Fruit fly (Drosophila melanogaster) whole organism, embryonic: ENCODE data around the gene p24-1.

ENCODE experiments used
- Aef1 ChIP-seq: fragments of 200-800 bp; sonication (Bioruptor generic); IDR thresholded peaks from 3 replicates; pipeline ENCODE4 v1.3.6; 2022; ENCODE audit warnings: missing biosample characterization, missing genetic modification characterization
- BtbVII ChIP-seq: fragments of 200-800 bp; sonication (Bioruptor generic); optimal IDR thresholded peaks from 3 replicates; lab custom pipeline; 2017; ENCODE audit warnings: missing biosample characterization, mild to moderate bottlenecking, missing genetic modification characterization
- C15 ChIP-seq: fragments of 200-800 bp; sonication (Bioruptor generic); IDR thresholded peaks from 3 replicates; pipeline ENCODE4 v1.3.6; 2022; ENCODE audit warnings: missing biosample characterization, missing genetic modification characterization
- CG10267 ChIP-seq: fragments of 200-800 bp; sonication (Bioruptor generic); optimal IDR thresholded peaks from 2 replicates; lab custom pipeline; 2018; ENCODE audit warnings: missing biosample characterization, mild to moderate bottlenecking, missing genetic modification characterization, moderate library complexity
- CG11456 ChIP-seq: fragments of 200-800 bp; sonication (Bioruptor generic); IDR thresholded peaks from 3 replicates; pipeline ENCODE4 v1.3.6; 2022; ENCODE audit warnings: missing biosample characterization, missing genetic modification characterization
- CG12104 ChIP-seq: fragments of 200-800 bp; sonication (Bioruptor generic); optimal IDR thresholded peaks from 3 replicates; lab custom pipeline; 2016; ENCODE audit warnings: missing biosample characterization, missing genetic modification characterization
- CG12236 ChIP-seq: fragments of 200-800 bp; sonication (Bioruptor generic); optimal IDR thresholded peaks from 2 replicates; lab custom pipeline; 2016; ENCODE audit warnings: missing biosample characterization, missing genetic modification characterization
- CG14050 ChIP-seq: fragments of 200-800 bp; sonication (Bioruptor generic); IDR thresholded peaks from 3 replicates; pipeline ENCODE4 v1.3.6; 2022; ENCODE audit warnings: missing biosample characterization, missing genetic modification characterization
- CG17328 ChIP-seq: fragments of 200-800 bp; sonication (Bioruptor generic); IDR thresholded peaks from 2 replicates; pipeline ENCODE4 v1.3.6; 2022; ENCODE audit warnings: missing biosample characterization, missing genetic modification characterization
- CG17829 ChIP-seq: fragments of 200-800 bp; optimal IDR thresholded peaks from 2 replicates; lab custom pipeline; 2019; ENCODE audit warnings: missing biosample characterization, mild to moderate bottlenecking, missing genetic modification characterization, moderate library complexity
- CG2116 ChIP-seq: fragments of 200-800 bp; sonication (Bioruptor generic); optimal IDR thresholded peaks from 3 replicates; lab custom pipeline; 2018; ENCODE audit warnings: missing biosample characterization, mild to moderate bottlenecking, missing genetic modification characterization
- CG31388 ChIP-seq: fragments of 200-800 bp; sonication (Bioruptor generic); optimal IDR thresholded peaks from 2 replicates; lab custom pipeline; 2016; ENCODE audit warnings: missing biosample characterization, missing genetic modification characterization
- CG3838 ChIP-seq: fragments of 200-800 bp; sonication (Bioruptor generic); optimal IDR thresholded peaks from 3 replicates; lab custom pipeline; 2016; ENCODE audit warnings: missing biosample characterization, missing genetic modification characterization
- CG3847 ChIP-seq: fragments of 200-800 bp; sonication (Bioruptor generic); IDR thresholded peaks from 2 replicates; pipeline ENCODE4 v1.3.6; 2022; ENCODE audit warnings: missing biosample characterization, missing genetic modification characterization
- CG5245 ChIP-seq: fragments of 200-800 bp; sonication (Bioruptor generic); optimal IDR thresholded peaks from 3 replicates; lab custom pipeline; 2016; ENCODE audit warnings: missing biosample characterization, missing genetic modification characterization
- CG5953 ChIP-seq: fragments of 200-800 bp; sonication (Bioruptor generic); IDR thresholded peaks from 2 replicates; pipeline ENCODE4 v1.3.6; 2022; ENCODE audit warnings: missing biosample characterization, missing genetic modification characterization
- CG6175 ChIP-seq: fragments of 200-800 bp; sonication (Bioruptor generic); IDR thresholded peaks from 3 replicates; pipeline ENCODE4 v1.3.6; 2022; ENCODE audit warnings: missing biosample characterization, missing genetic modification characterization
- CG6689 ChIP-seq: fragments of 200-800 bp; sonication (Bioruptor generic); IDR thresholded peaks from 2 replicates; pipeline ENCODE4 v1.3.6; 2022; ENCODE audit warnings: missing biosample characterization, missing genetic modification characterization
- CG7271 ChIP-seq: fragments of 200-800 bp; sonication (Bioruptor generic); optimal IDR thresholded peaks from 2 replicates; lab custom pipeline; 2018; ENCODE audit warnings: missing biosample characterization, mild to moderate bottlenecking, missing genetic modification characterization, moderate library complexity
- CG8290 ChIP-seq, 3 experiments: fragments of 200-800 bp; sonication (Bioruptor generic); optimal IDR thresholded peaks; 2 replicates each; lab custom pipeline; 2016 to 2019; ENCODE audit warnings: missing biosample characterization in 3 of 3, missing genetic modification characterization in 3 of 3, mild to moderate bottlenecking in 2 of 3, moderate library complexity in 1 of 3
- CG9727 ChIP-seq: fragments of 200-800 bp; sonication (Bioruptor generic); optimal IDR thresholded peaks from 3 replicates; lab custom pipeline; 2017; ENCODE audit warnings: missing biosample characterization, mild to moderate bottlenecking, missing genetic modification characterization
- Camta ChIP-seq: fragments of 200-800 bp; sonication (Bioruptor generic); optimal IDR thresholded peaks from 2 replicates; lab custom pipeline; 2016; ENCODE audit warnings: missing biosample characterization, missing genetic modification characterization
- D ChIP-seq, 2 experiments: fragments of 200-800 bp in 1 of 2; fragments of >200 bp in 1 of 2; sonication (Bioruptor generic) in 1 of 2; optimal IDR thresholded peaks; 2 replicates in 1 of 2; 3 replicates in 1 of 2; lab custom pipeline; 2017; ENCODE audit warnings: mild to moderate bottlenecking in 1 of 2, missing biosample characterization in 1 of 2, missing genetic modification characterization in 1 of 2, missing genetic modification reagents in 1 of 2
- Dp ChIP-seq: fragments of 200-800 bp; sonication (Bioruptor generic); optimal IDR thresholded peaks from 2 replicates; lab custom pipeline; 2018; ENCODE audit warnings: missing biosample characterization, mild to moderate bottlenecking, missing genetic modification characterization, moderate library complexity
- Dref ChIP-seq: fragments of 200-800 bp; sonication (Bioruptor generic); IDR thresholded peaks from 2 replicates; pipeline ENCODE4 v1.3.6; 2022; ENCODE audit warnings: missing biosample characterization, missing genetic modification characterization
- Drgx ChIP-seq: fragments of 200-800 bp; sonication (Bioruptor generic); IDR thresholded peaks from 2 replicates; pipeline ENCODE4 v1.3.6; 2022; ENCODE audit warnings: missing biosample characterization, missing genetic modification characterization
- E2f2 ChIP-seq: fragments of 200-800 bp; sonication (Bioruptor generic); IDR thresholded peaks from 2 replicates; pipeline ENCODE4 v1.3.6; 2022; ENCODE audit warnings: missing biosample characterization, missing genetic modification characterization
- ERR ChIP-seq: fragments of 200-800 bp; sonication (Bioruptor generic); optimal IDR thresholded peaks from 2 replicates; lab custom pipeline; 2016; ENCODE audit warnings: missing biosample characterization, missing genetic modification characterization
- Hr39 ChIP-seq: fragments of >200 bp; optimal IDR thresholded peaks from 2 replicates; lab custom pipeline; 2017
- Med ChIP-seq: fragments of 200-800 bp; sonication (Bioruptor generic); peaks from one replicate; lab custom pipeline; 2016; ENCODE audit warnings: missing biosample characterization, missing genetic modification characterization, mild to moderate bottlenecking, inconsistent platforms, moderate library complexity
- Nf-YB ChIP-seq: fragments of 200-800 bp; sonication (Bioruptor generic); optimal IDR thresholded peaks from 3 replicates; lab custom pipeline; 2019; ENCODE audit warnings: missing biosample characterization, mild to moderate bottlenecking, missing genetic modification characterization, moderate library complexity
- Sox100B ChIP-seq: fragments of 200-800 bp; sonication (Bioruptor generic); optimal IDR thresholded peaks from 3 replicates; lab custom pipeline; 2018; ENCODE audit warnings: missing biosample characterization, mild to moderate bottlenecking, missing genetic modification characterization
- jing ChIP-seq: fragments of 200-800 bp; sonication (Bioruptor generic); optimal IDR thresholded peaks from 2 replicates; lab custom pipeline; 2018; ENCODE audit warnings: missing biosample characterization, mild to moderate bottlenecking, missing genetic modification characterization
- mirr ChIP-seq: fragments of 200-800 bp; sonication (Bioruptor generic); optimal IDR thresholded peaks from 3 replicates; lab custom pipeline; 2018; ENCODE audit warnings: missing biosample characterization, mild to moderate bottlenecking, missing genetic modification characterization
- mld ChIP-seq: fragments of 200-800 bp; sonication (Bioruptor generic); IDR thresholded peaks from 3 replicates; pipeline ENCODE4 v1.3.6; 2022; ENCODE audit warnings: missing biosample characterization, missing genetic modification characterization; ENCODE audit not compliant: partially characterized antibody
- pan ChIP-seq, 4 experiments: fragments of >200 bp in 3 of 4; fragments of 200-800 bp in 1 of 4; sonication (Bioruptor generic) in 1 of 4; optimal IDR thresholded peaks in 3 of 4; IDR thresholded peaks in 1 of 4; 2 replicates each; pipeline versions ENCODE4 v1.3.6 to Lab custom; 2017 to 2022; ENCODE audit warnings: missing biosample characterization in 2 of 4, missing genetic modification characterization in 2 of 4, mixed read lengths in 1 of 4
- row ChIP-seq: fragments of 200-800 bp; sonication (Bioruptor generic); IDR thresholded peaks from 3 replicates; pipeline ENCODE4 v1.3.6; 2022; ENCODE audit warnings: missing biosample characterization, missing genetic modification characterization
- sd ChIP-seq: fragments of 200-800 bp; sonication (Bioruptor generic); optimal IDR thresholded peaks from 3 replicates; lab custom pipeline; 2018; ENCODE audit warnings: missing biosample characterization, mild to moderate bottlenecking, missing genetic modification characterization, moderate library complexity
- sens ChIP-seq: fragments of 200-800 bp; sonication (Bioruptor generic); peaks from one replicate; lab custom pipeline; 2016; ENCODE audit warnings: missing biosample characterization, missing genetic modification characterization
- sens-2 ChIP-seq: fragments of 200-800 bp; sonication (Bioruptor generic); IDR thresholded peaks from 2 replicates; pipeline ENCODE4 v1.3.6; 2022; ENCODE audit warnings: missing biosample characterization, missing genetic modification characterization
- tap ChIP-seq: fragments of 200-800 bp; optimal IDR thresholded peaks from 3 replicates; lab custom pipeline; 2019; ENCODE audit warnings: missing biosample characterization, mild to moderate bottlenecking, missing genetic modification characterization, moderate library complexity
- vfl ChIP-seq: fragments of 200-800 bp; sonication (Bioruptor generic); optimal IDR thresholded peaks from 2 replicates; lab custom pipeline; 2016; ENCODE audit warnings: missing biosample characterization, missing genetic modification characterization
- vvl ChIP-seq: fragments of 200-800 bp; sonication (Bioruptor generic); IDR thresholded peaks from 2 replicates; pipeline ENCODE4 v1.3.6; 2022; ENCODE audit warnings: missing biosample characterization, missing genetic modification characterization

The p24-1 gene

DNA sequence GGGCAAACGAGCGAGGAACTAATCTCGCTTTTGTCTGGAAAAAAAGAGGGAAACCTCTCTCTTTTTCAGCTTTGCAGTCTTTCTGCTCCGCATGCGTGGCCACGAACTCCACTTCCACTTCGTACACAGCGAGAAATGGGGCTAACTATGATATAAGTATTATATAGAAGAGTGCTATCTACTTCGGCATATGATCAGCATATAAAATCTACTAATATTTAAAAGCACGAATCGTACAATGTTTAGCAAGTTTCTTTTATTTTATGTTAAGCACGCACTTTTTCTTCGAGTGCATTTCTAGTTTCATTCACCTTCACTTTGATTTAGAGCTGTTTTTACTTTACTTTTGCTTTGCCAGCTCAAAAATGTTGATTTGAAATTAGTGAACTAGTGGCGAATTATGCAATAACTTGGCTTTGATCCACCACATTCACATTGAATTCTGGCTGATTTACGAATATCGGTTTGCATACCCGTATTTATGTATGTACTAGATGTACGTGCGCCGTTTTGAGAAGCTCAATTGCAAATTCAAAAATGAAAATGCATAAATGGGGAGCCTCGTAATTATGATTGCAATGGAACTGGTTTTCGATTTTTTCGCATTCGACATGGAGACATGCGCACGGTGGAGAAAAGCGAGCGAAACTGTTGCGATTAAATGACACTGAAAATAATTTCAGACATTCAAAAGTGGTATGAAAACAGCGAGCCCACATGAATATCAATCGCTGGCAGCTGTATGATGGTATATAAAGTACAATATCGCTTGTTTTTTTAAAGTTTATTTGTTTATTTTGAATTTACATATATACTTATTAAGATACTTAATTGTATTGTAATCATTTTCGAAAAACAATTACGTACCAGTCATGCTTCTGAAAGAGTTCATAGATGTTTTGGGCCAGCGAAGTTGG is 5.5 kb upstream of the p24-1 start (continued):
- TF ChIP-seq D (optimal IDR thresholded peaks at IDR 0.05; lab: Kevin White, UChicago): no peak
- peak; percentile 73 for TF ChIP-seq D (GFP tag; optimal IDR thresholded peaks at IDR 0.05; lab: Kevin White, UChicago)
- peak; percentile 34; the same call in 1 of the 2 replicates for TF ChIP-seq CG3847
- no peak for TF ChIP-seq CG5953 (GFP tag; lab: Robert Waterston, UW)
- peak; percentile 16 for TF ChIP-seq CG2116
- peak; percentile 44 for TF ChIP-seq ERR (GFP tag; lab: Kevin White, UChicago)
- peak; percentile 34 for TF ChIP-seq Nf-YB (GFP tag; lab: Kevin White, UChicago)
- TF ChIP-seq CG6175 (GFP tag; lab: Robert Waterston, UW): peak; percentile 27; the same call in 1 of the 3 replicates
- peak; percentile 81 for TF ChIP-seq Camta (GFP tag; lab: Kevin White, UChicago)
- peak; percentile 34; the same call in 1 of the 3 replicates for TF ChIP-seq Aef1 (GFP tag; lab: Robert Waterston, UW)
- no peak for TF ChIP-seq CG3838
- TF ChIP-seq CG31388 (GFP tag; lab: Kevin White, UChicago): peak; percentile 27
- TF ChIP-seq, all 482 proteins: peak for 330

DNA sequence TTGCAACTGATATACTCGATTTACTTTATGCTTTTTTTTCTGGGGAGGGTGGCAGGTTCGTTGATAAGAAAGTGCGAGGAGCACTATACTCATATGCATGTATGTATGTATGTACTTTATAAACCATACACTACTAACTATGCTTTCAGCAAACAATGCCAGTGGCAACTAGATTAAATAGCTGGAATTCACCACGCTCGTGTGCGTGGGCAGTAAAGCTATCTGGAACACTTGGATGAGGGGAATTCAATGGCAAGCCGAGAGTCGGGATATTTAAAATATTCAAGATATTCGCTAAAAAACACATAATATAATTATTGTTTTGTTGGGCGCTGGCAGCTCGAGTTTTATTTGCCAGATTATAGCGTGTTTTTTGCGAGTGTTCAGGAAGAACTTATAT is 4.5 kb upstream of the p24-1 start:
- peak; percentile 40 for TF ChIP-seq E2f2 (GFP tag; lab: Robert Waterston, UW)
- no peak for TF ChIP-seq Aef1 (GFP tag; lab: Robert Waterston, UW)
- TF ChIP-seq mirr (GFP tag; lab: Kevin White, UChicago): peak; percentile 4
- peak; percentile 58 for TF ChIP-seq Med (GFP tag; lab: Kevin White, UChicago)
- TF ChIP-seq sd (tag; lab: Kevin White, UChicago): peak; percentile 16
- TF ChIP-seq Dp: peak; percentile 12
- TF ChIP-seq Drgx (GFP tag; lab: Robert Waterston, UW): peak; percentile 39; the same call in 1 of the 2 replicates
- TF ChIP-seq CG11456 (GFP tag; lab: Robert Waterston, UW): no peak

DNA sequence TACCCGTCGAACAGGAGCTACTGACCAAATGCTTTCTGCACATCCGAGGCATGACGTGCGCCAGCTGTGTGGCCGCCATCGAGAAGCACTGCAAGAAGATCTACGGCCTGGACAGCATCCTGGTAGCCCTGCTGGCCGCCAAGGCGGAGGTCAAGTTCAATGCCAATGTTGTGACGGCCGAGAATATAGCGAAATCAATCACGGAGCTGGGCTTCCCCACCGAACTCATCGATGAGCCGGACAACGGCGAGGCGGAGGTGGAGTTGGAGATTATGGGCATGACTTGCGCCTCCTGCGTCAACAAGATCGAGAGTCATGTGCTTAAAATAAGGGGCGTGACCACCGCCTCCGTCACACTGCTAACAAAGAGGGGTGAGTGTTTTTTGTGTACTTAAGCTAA is 3.6 kb upstream of the p24-1 start:
- no peak for TF ChIP-seq CG12236 (GFP tag; lab: Kevin White, UChicago)
- TF ChIP-seq C15 (GFP tag; lab: Robert Waterston, UW): no peak
- TF ChIP-seq Hr39 (lab: Kevin White, UChicago): no peak
- TF ChIP-seq sens: peak; percentile 20

DNA sequence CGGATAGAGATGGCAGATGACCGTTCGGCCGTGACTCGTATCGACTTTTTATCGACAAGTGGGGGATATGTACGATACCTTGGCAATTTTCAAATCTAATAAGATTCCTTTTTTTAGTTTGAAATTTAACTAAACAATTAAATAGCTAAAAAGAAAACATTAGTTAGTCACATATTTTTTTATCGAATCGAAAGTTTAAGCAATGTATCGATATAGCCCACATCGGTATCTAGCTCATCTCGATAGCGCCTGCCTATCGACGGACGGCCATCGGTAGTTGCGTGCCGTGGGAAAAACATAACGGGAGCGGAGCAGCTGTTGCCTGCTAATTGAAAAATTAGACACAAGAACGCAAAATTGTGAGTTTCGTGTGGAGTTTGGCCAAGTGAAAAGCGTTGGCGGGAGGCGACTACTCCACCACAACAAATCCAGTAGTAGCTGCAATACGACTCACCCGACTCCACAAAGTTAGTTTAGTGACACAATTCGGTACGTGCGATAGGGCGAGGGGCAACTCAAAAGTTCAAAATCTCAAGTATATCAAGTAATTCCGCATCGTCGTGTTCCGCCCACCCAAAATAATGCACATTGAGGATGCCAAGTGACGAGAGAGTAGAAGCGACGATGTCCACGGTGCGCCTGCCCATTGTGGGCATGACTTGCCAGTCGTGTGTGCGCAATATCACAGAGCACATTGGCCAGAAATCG is 2.6 kb upstream of the p24-1 start, which contains the start of the genes CG10347 and ATP7:
Gene CG10347 (minus strand): TSS at position 174 of the 708 bp plus-strand sequence.
Gene ATP7 (plus strand): TSS at position 265 of the 708 bp plus-strand sequence.
- TF ChIP-seq BtbVII (no peak), pan (optimal IDR thresholded peaks at IDR 0.05; lab: Kevin White, UChicago) (no peak), pan (GFP tag; optimal IDR thresholded peaks at IDR 0.05 in 1 of 2, IDR thresholded peaks at IDR 0.05 in 1 of 2) (no peak), jing (GFP tag; lab: Kevin White, UChicago) (no peak), Dref (GFP tag; lab: Robert Waterston, UW) (peak; percentile 87), tap (tag; lab: Kevin White, UChicago) (no peak), CG12104 (GFP tag; lab: Kevin White, UChicago) (peak; percentile 7), CG17328 (no peak), CG5245 (GFP tag; lab: Kevin White, UChicago) (no peak), CG9727 (peak; percentile 9), CG14050 (no peak), row (GFP tag; lab: Robert Waterston, UW) (peak; percentile 66), CG8290 (GFP tag; optimal IDR thresholded peaks at IDR 0.05; lab: Kevin White, UChicago) (no peak), CG8290 (tag; optimal IDR thresholded peaks at IDR 0.05; lab: Kevin White, UChicago) (peak in 1 of 2 experiments; percentile 35), vfl (no peak), CG7271 (no peak), CG17829 (peak; percentile 41), sens-2 (GFP tag; lab: Robert Waterston, UW) (no peak), vvl (GFP tag; lab: Robert Waterston, UW) (no peak), CG10267 (tag; lab: Kevin White, UChicago) (peak; percentile 70), Sox100B (GFP tag; lab: Kevin White, UChicago) (no peak), mld (no peak; the same call in 2 of the 3 replicates), CG6689 (GFP tag; lab: Robert Waterston, UW) (no peak)
